Fruit fly (Drosophila melanogaster) whole organism, adult: Measurements from ENCODE around the gene hop.
A peak's percentile ranks its signal among the peaks of the same experiment; 100 is the strongest.

ENCODE experiments used
- CG11617 ChIP-seq: fragments of 200-800 bp; sonication (Bioruptor generic); optimal IDR thresholded peaks from 2 replicates; lab custom pipeline; 2017; ENCODE audit warnings: mild to moderate bottlenecking, missing biosample characterization, missing genetic modification reagents, missing genetic modification characterization
- CG12768 ChIP-seq: fragments of 200-800 bp; sonication (Bioruptor generic); optimal IDR thresholded peaks from 2 replicates; lab custom pipeline; 2017; ENCODE audit warnings: missing biosample characterization, missing genetic modification characterization, mild to moderate bottlenecking, moderate library complexity, missing genetic modification reagents
- CG14711 ChIP-seq: fragments of 200-800 bp; sonication (Bioruptor generic); optimal IDR thresholded peaks from 2 replicates; lab custom pipeline; 2018; ENCODE audit warnings: missing biosample characterization, mild to moderate bottlenecking, missing genetic modification characterization, moderate library complexity
- CG1620 ChIP-seq: fragments of 200-800 bp; sonication (Bioruptor generic); optimal IDR thresholded peaks from 2 replicates; lab custom pipeline; 2016; ENCODE audit warnings: missing biosample characterization, missing genetic modification characterization
- CG33017 ChIP-seq: fragments of 200-800 bp; sonication (Bioruptor generic); optimal IDR thresholded peaks from 2 replicates; lab custom pipeline; 2018; ENCODE audit warnings: missing biosample characterization, mild to moderate bottlenecking, missing genetic modification characterization, moderate library complexity
- CG5204 ChIP-seq: fragments of 200-800 bp; sonication (Bioruptor generic); optimal IDR thresholded peaks from 2 replicates; lab custom pipeline; 2016; ENCODE audit warnings: missing biosample characterization, missing genetic modification characterization
- CG7045 ChIP-seq: fragments of 200-800 bp; sonication (Bioruptor generic); optimal IDR thresholded peaks from 2 replicates; lab custom pipeline; 2017; ENCODE audit warnings: missing biosample characterization, mild to moderate bottlenecking, missing genetic modification characterization
- CG7101 ChIP-seq: fragments of 200-800 bp; sonication (Bioruptor generic); optimal IDR thresholded peaks from 2 replicates; lab custom pipeline; 2018; ENCODE audit warnings: missing biosample characterization, mild to moderate bottlenecking, missing genetic modification characterization, moderate library complexity
- Clk ChIP-seq: fragments of 200-800 bp; sonication (Bioruptor generic); optimal IDR thresholded peaks from 2 replicates; lab custom pipeline; 2017; ENCODE audit warnings: missing biosample characterization, missing genetic modification characterization
- Crg-1 ChIP-seq: fragments of 200-800 bp; sonication (Bioruptor generic); optimal IDR thresholded peaks from 2 replicates; lab custom pipeline; 2016; ENCODE audit warnings: missing biosample characterization, missing genetic modification characterization
- Hr96 ChIP-seq: fragments of 200-800 bp; sonication (Bioruptor generic); optimal IDR thresholded peaks from 2 replicates; lab custom pipeline; 2016; ENCODE audit warnings: missing biosample characterization, missing genetic modification characterization
- Mnt ChIP-seq: fragments of 200-800 bp; sonication (Bioruptor generic); optimal IDR thresholded peaks from 2 replicates; lab custom pipeline; 2016; ENCODE audit warnings: missing biosample characterization, mild to moderate bottlenecking, missing genetic modification characterization
- bab1 ChIP-seq: fragments of 200-800 bp; sonication (Bioruptor generic); optimal IDR thresholded peaks from 3 replicates; lab custom pipeline; 2019; ENCODE audit warnings: missing biosample characterization, mild to moderate bottlenecking, missing genetic modification characterization, moderate library complexity
- cic ChIP-seq: fragments of 200-800 bp; sonication (Bioruptor generic); optimal IDR thresholded peaks from 2 replicates; lab custom pipeline; 2017; ENCODE audit warnings: missing biosample characterization, mild to moderate bottlenecking, missing genetic modification characterization, moderate library complexity
- cnc ChIP-seq, 2 experiments: fragments of >200 bp; optimal IDR thresholded peaks; 2 replicates each; lab custom pipeline; 2017
- kay ChIP-seq: fragments of 200-800 bp; sonication (Bioruptor generic); peaks from one replicate; lab custom pipeline; 2016; ENCODE audit warnings: missing biosample characterization, missing genetic modification characterization, borderline replicate concordance
- ovo ChIP-seq: fragments of 200-800 bp; sonication (Bioruptor generic); optimal IDR thresholded peaks from 2 replicates; lab custom pipeline; 2016; ENCODE audit warnings: missing biosample characterization, missing genetic modification characterization
- pad ChIP-seq: fragments of 200-800 bp; sonication (Bioruptor generic); optimal IDR thresholded peaks from 3 replicates; lab custom pipeline; 2017; ENCODE audit warnings: missing biosample characterization, missing genetic modification characterization, mild to moderate bottlenecking, moderate library complexity, missing genetic modification reagents
- tj ChIP-seq: fragments of 200-800 bp; sonication (Bioruptor generic); optimal IDR thresholded peaks from 3 replicates; lab custom pipeline; 2017; ENCODE audit warnings: missing biosample characterization, mild to moderate bottlenecking, missing genetic modification characterization, moderate library complexity
- toe ChIP-seq: fragments of 200-800 bp; sonication (Bioruptor generic); optimal IDR thresholded peaks from 2 replicates; lab custom pipeline; 2016; ENCODE audit warnings: missing biosample characterization, missing genetic modification characterization

Gene hop

dm6 chrX:11383530-11383929 is 15.6 kb upstream of the hop start:
- TF ChIP-seq toe (GFP tag; lab: Kevin White, UChicago) (no peak), Crg-1 (GFP tag; lab: Kevin White, UChicago) (no peak), Hr96 (GFP tag; lab: Kevin White, UChicago) (no peak), CG12768 (GFP tag; lab: Kevin White, UChicago) (no peak), tj (GFP tag; lab: Kevin White, UChicago) (no peak), Mnt (no peak), CG11617 (GFP tag; lab: Kevin White, UChicago) (no peak), CG7101 (no peak), CG5204 (GFP tag; lab: Kevin White, UChicago) (no peak), pad (GFP tag; lab: Kevin White, UChicago) (no peak), Clk (no peak)

DNA sequence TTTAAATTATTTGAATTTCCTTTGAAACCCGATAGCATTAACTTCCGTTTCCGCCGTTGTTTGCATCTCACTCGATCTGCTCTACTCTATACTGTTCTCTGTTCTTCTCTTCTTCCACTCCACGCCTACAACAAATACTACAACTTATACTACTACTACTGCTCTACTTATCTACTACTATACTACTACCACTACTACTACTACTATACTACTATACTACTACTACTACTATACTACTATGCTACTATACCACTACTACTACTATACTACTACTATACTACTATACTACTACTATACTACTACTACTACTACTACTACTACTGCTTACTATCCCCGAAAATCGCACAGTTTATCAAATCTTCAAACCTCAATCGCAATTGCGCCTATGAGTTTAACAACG is 14.7 kb upstream of the hop start:
- TF ChIP-seq Mnt (no peak), bab1 (GFP tag; lab: Kevin White, UChicago) (no peak), tj (GFP tag; lab: Kevin White, UChicago) (no peak), CG12768 (GFP tag; lab: Kevin White, UChicago) (no peak), ovo (GFP tag; lab: Kevin White, UChicago) (no peak), CG7045 (GFP tag; lab: Kevin White, UChicago) (no peak), Hr96 (GFP tag; lab: Kevin White, UChicago) (no peak), kay (GFP tag; lab: Kevin White, UChicago) (no peak), cic (GFP tag; lab: Kevin White, UChicago) (no peak), CG14711 (tag; lab: Kevin White, UChicago) (no peak), CG33017 (tag; lab: Kevin White, UChicago) (no peak), toe (GFP tag; lab: Kevin White, UChicago) (no peak), CG7101 (no peak), Crg-1 (GFP tag; lab: Kevin White, UChicago) (no peak), CG5204 (GFP tag; lab: Kevin White, UChicago) (no peak), cnc (optimal IDR thresholded peaks at IDR 0.05; lab: Kevin White, UChicago) (no peak)

DNA sequence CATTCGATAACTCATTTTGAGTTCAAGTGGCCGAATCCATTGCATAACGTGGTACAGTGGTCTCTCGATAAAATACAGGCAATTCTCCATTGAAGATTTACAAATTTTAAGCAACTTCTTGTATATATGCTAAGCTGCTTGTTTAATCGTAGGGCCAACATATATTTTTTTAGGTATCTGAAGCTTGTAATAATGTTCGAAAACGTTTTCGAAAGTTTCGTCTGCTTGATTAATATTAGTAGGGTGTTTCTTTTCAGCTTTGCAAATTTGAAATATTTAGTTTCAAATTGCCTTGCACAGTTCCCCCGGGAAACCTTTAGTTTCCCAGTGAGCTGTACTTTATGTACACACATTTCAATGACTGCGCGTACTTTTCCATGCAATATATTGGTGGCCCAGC is 11.8 kb upstream of the hop start:
- TF ChIP-seq CG5204 (GFP tag; lab: Kevin White, UChicago): no peak
- TF ChIP-seq CG7101: peak; percentile 10

- TF ChIP-seq pad (GFP tag; lab: Kevin White, UChicago) (peak; percentile 28), Mnt (no peak), CG7101 (peak; percentile 72), ovo (GFP tag; lab: Kevin White, UChicago) (no peak), cic (GFP tag; lab: Kevin White, UChicago) (no peak), CG11617 (GFP tag; lab: Kevin White, UChicago) (no peak), tj (GFP tag; lab: Kevin White, UChicago) (no peak), CG14711 (tag; lab: Kevin White, UChicago) (peak; percentile 60), CG1620 (peak; percentile 39), cnc (optimal IDR thresholded peaks at IDR 0.05; lab: Kevin White, UChicago) (no peak), toe (GFP tag; lab: Kevin White, UChicago) (no peak), Clk (no peak), bab1 (GFP tag; lab: Kevin White, UChicago) (peak; percentile 12), CG5204 (GFP tag; lab: Kevin White, UChicago) (no peak), Hr96 (GFP tag; lab: Kevin White, UChicago) (no peak), CG33017 (tag; lab: Kevin White, UChicago) (peak; percentile 28), CG12768 (GFP tag; lab: Kevin White, UChicago) (no peak), Crg-1 (GFP tag; lab: Kevin White, UChicago) (no peak), CG7045 (GFP tag; lab: Kevin White, UChicago) (no peak), kay (GFP tag; lab: Kevin White, UChicago) (no peak)
These were observed 11.2 kb upstream of the hop start for dm6 chrX:11379139-11379538.

dm6 chrX:11378388-11378787 is 10.5 kb upstream of the hop start:
- TF ChIP-seq Clk (no peak), kay (GFP tag; lab: Kevin White, UChicago) (no peak), CG5204 (GFP tag; lab: Kevin White, UChicago) (peak; percentile 15), CG33017 (tag; lab: Kevin White, UChicago) (peak; percentile 41), CG7101 (peak; percentile 72), CG7045 (GFP tag; lab: Kevin White, UChicago) (peak; percentile 11), Hr96 (GFP tag; lab: Kevin White, UChicago) (peak; percentile 9)

DNA sequence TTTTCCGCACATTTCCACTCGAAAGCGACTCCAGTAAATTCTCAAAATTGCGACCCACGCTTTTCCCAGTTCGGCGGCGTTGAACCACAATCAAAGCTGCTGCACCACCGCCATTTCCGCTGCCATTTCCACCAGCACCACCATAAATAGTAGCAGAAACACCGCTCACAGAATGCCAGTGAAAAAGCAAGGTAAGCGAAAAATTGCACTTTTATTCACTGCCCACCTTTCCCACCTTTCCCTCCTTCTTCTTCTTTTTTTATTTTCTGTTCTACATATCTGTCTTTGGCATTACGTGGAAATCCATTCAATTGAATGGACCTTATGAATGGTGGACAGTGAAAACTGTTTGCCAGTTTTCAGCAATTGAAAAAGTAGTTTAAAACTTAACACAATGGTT is 6.4 kb upstream of the hop start:
- TF ChIP-seq CG1620: no peak
- peak; percentile 95 for TF ChIP-seq tj (GFP tag; lab: Kevin White, UChicago)
